Worm (Caenorhabditis elegans): ENCODE data around the gene sre-9.

ce11 chrV:3890761-3891160 lies 4.0 kb upstream of the sre-9 start, which contains the start of gene C17E7.9:
- TF ChIP-seq him-1 (tag; optimal IDR thresholded peaks at IDR 0.05): no peak
- no peak for TF ChIP-seq dao-5 (tag; optimal IDR thresholded peaks at IDR 0.05)
